Worm (Caenorhabditis elegans) whole organism, midembryonic: Measurements from ENCODE around the gene hut-1.

Experiments used
- T22C8.4 ChIP-seq: fragments of 200-800 bp; sonication (Bioruptor generic); IDR thresholded peaks from 2 replicates; pipeline ENCODE4 v1.3.6; 2022; ENCODE audit warnings: missing genetic modification characterization, missing compliant biosample characterization
- cog-1 ChIP-seq: sonication (generic microtip); optimal IDR thresholded peaks from 2 replicates; lab custom pipeline; 2016; ENCODE audit warnings: missing genetic modification characterization, missing compliant biosample characterization
- flt-1 ChIP-seq: fragments of 200-800 bp; sonication (Bioruptor generic); IDR thresholded peaks from 2 replicates; pipeline ENCODE4 v1.3.6; 2022; ENCODE audit warnings: missing genetic modification characterization, missing compliant biosample characterization
- klf-2 ChIP-seq: fragments of 200-800 bp; sonication (Bioruptor generic); conservative IDR thresholded peaks from 2 replicates; pipeline ENCODE4 v1.3.6; 2022; ENCODE audit warnings: missing genetic modification reagents, missing genetic modification characterization, missing compliant biosample characterization
- ref-1 ChIP-seq: fragments of 200-800 bp; sonication (Bioruptor generic); conservative IDR thresholded peaks from 2 replicates; pipeline ENCODE4 v1.3.6; 2022; ENCODE audit warnings: missing genetic modification reagents, missing genetic modification characterization, missing compliant biosample characterization
- ztf-23 ChIP-seq: fragments of 200-800 bp; sonication (Bioruptor generic); IDR thresholded peaks from 2 replicates; pipeline ENCODE4 v1.3.6; 2022; ENCODE audit warnings: missing genetic modification reagents, missing genetic modification characterization, missing compliant biosample characterization

DNA sequence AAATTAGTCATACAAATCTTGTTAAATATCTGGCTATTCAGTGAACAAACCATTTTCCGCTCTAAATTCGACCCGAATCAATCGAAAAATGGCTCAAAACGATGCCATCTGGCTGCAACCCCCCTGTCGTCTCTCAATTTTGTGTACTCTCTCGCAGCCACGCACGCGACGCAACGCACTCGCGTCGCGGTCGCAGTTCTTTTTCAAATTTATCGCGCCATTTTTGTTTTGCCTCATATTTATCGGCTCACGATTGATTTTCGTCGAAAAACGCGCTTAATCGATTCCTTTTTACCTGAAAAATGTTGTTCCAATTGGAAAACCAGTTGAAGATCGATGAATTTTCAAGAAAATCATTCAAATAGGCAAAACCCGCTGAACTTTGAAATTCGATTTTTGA is 2.5 kb downstream of the hut-1 start:
- no peak for TF ChIP-seq T22C8.4 (GFP tag; lab: Robert Waterston, UW)
- no peak for TF ChIP-seq cog-1
- TF ChIP-seq klf-2 (GFP tag; lab: Robert Waterston, UW), result no peak
- TF ChIP-seq ztf-23 (GFP tag; lab: Robert Waterston, UW), result no peak
- TF ChIP-seq ref-1 (GFP tag; lab: Robert Waterston, UW), result no peak
- TF ChIP-seq flt-1 (GFP tag; lab: Robert Waterston, UW), result no peak
